Worm (Caenorhabditis elegans) whole organism, late embryonic: ENCODE data around the gene R07A4.4.

Source experiments
- C08G9.2 ChIP-seq: sonication (generic microtip); optimal IDR thresholded peaks from 2 replicates; lab custom pipeline; 2016; ENCODE audit warnings: mild to moderate bottlenecking, missing genetic modification characterization, moderate library complexity, missing compliant biosample characterization
- K09A11.1 ChIP-seq: sonication (generic microtip); optimal IDR thresholded peaks from 2 replicates; lab custom pipeline; 2017; ENCODE audit warnings: antibody characterized with exemption, mild to moderate bottlenecking, missing genetic modification characterization, missing compliant biosample characterization; ENCODE audit not compliant: insufficient read depth
- T23F11.4 ChIP-seq: fragments of 200-800 bp; sonication (Bioruptor generic); optimal IDR thresholded peaks from 2 replicates; lab custom pipeline; 2018; ENCODE audit warnings: mild to moderate bottlenecking, missing genetic modification characterization, missing compliant biosample characterization
- Y22D7AL.16 ChIP-seq: sonication (generic microtip); optimal IDR thresholded peaks from 2 replicates; lab custom pipeline; 2016; ENCODE audit warnings: missing genetic modification characterization, missing compliant biosample characterization
- ahr-1 ChIP-seq: sonication (generic microtip); optimal IDR thresholded peaks from 2 replicates; lab custom pipeline; 2016; ENCODE audit warnings: missing genetic modification characterization, missing compliant biosample characterization
- ceh-14 ChIP-seq: sonication (generic microtip); optimal IDR thresholded peaks from 2 replicates; lab custom pipeline; 2016; ENCODE audit warnings: missing genotype, missing genetic modification characterization, missing compliant biosample characterization
- ceh-18 ChIP-seq: sonication (generic microtip); optimal IDR thresholded peaks from 2 replicates; lab custom pipeline; 2016; ENCODE audit warnings: missing genetic modification characterization, missing compliant biosample characterization
- ceh-2 ChIP-seq: sonication (generic microtip); optimal IDR thresholded peaks from 2 replicates; lab custom pipeline; 2016; ENCODE audit warnings: missing genotype, missing genetic modification characterization, missing compliant biosample characterization
- ceh-30 ChIP-seq: fragments of 150-350 bp; optimal IDR thresholded peaks from 2 replicates; lab custom pipeline; 2014; ENCODE audit warnings: missing biosample characterization, missing genetic modification characterization
- ceh-31 ChIP-seq: sonication (generic microtip); optimal IDR thresholded peaks from 2 replicates; lab custom pipeline; 2016; ENCODE audit warnings: missing genetic modification characterization, missing compliant biosample characterization
- ceh-34 ChIP-seq: sonication (generic microtip); optimal IDR thresholded peaks from 2 replicates; lab custom pipeline; 2016; ENCODE audit warnings: mild to moderate bottlenecking, missing genetic modification characterization, missing compliant biosample characterization
- ceh-45 ChIP-seq: fragments of 200-800 bp; sonication (Bioruptor generic); IDR thresholded peaks from 2 replicates; pipeline ENCODE4 v1.3.6; 2022; ENCODE audit warnings: missing genetic modification reagents, missing genetic modification characterization, missing compliant biosample characterization
- ceh-9 ChIP-seq: sonication (generic microtip); optimal IDR thresholded peaks from 2 replicates; lab custom pipeline; 2016; ENCODE audit warnings: mild to moderate bottlenecking, missing genetic modification characterization, inconsistent platforms, missing compliant biosample characterization
- che-1 ChIP-seq: sonication (generic microtip); optimal IDR thresholded peaks from 2 replicates; lab custom pipeline; 2016; ENCODE audit warnings: mild to moderate bottlenecking, missing genetic modification characterization, missing compliant biosample characterization
- dmd-4 ChIP-seq: sonication (generic microtip); optimal IDR thresholded peaks from 2 replicates; lab custom pipeline; 2016; ENCODE audit warnings: borderline replicate concordance, missing genetic modification characterization, missing compliant biosample characterization
- dve-1 ChIP-seq: sonication (generic microtip); optimal IDR thresholded peaks from 2 replicates; lab custom pipeline; 2017; ENCODE audit warnings: antibody characterized with exemption, mild to moderate bottlenecking, missing genetic modification characterization, missing compliant biosample characterization
- elt-2 ChIP-seq: sonication (generic microtip); optimal IDR thresholded peaks from 2 replicates; lab custom pipeline; 2016; ENCODE audit warnings: missing genetic modification reagents, missing genetic modification characterization, missing compliant biosample characterization
- elt-4 ChIP-seq: sonication (generic microtip); optimal IDR thresholded peaks from 2 replicates; lab custom pipeline; 2016; ENCODE audit warnings: missing genetic modification characterization, missing compliant biosample characterization
- ets-4 ChIP-seq: sonication (generic microtip); optimal IDR thresholded peaks from 2 replicates; lab custom pipeline; 2016; ENCODE audit warnings: missing genetic modification characterization, missing compliant biosample characterization
- eyg-1 ChIP-seq: sonication (generic microtip); optimal IDR thresholded peaks from 2 replicates; lab custom pipeline; 2016; ENCODE audit warnings: missing genotype, missing genetic modification characterization, missing compliant biosample characterization
- fax-1 ChIP-seq: sonication (generic microtip); optimal IDR thresholded peaks from 2 replicates; lab custom pipeline; 2016; ENCODE audit warnings: missing genotype, missing genetic modification characterization, missing compliant biosample characterization
- fkh-10 ChIP-seq: fragments of 150-350 bp; optimal IDR thresholded peaks from 2 replicates; lab custom pipeline; 2014; ENCODE audit warnings: missing biosample characterization, missing genetic modification reagents, missing genetic modification characterization
- hlh-15 ChIP-seq: sonication (generic microtip); optimal IDR thresholded peaks from 2 replicates; lab custom pipeline; 2016; ENCODE audit warnings: missing genetic modification characterization, missing compliant biosample characterization
- hlh-30 ChIP-seq: sonication (generic microtip); optimal IDR thresholded peaks from 2 replicates; lab custom pipeline; 2017; ENCODE audit warnings: antibody characterized with exemption, missing genetic modification characterization, missing compliant biosample characterization; ENCODE audit not compliant: insufficient read depth
- hlh-8 ChIP-seq: sonication (generic microtip); optimal IDR thresholded peaks from 2 replicates; lab custom pipeline; 2016; ENCODE audit warnings: missing genotype, missing genetic modification characterization, missing compliant biosample characterization
- lim-6 ChIP-seq: sonication (generic microtip); optimal IDR thresholded peaks from 2 replicates; lab custom pipeline; 2016; ENCODE audit warnings: missing genetic modification characterization, missing compliant biosample characterization
- lin-11 ChIP-seq: fragments of 200-800 bp; sonication (Bioruptor generic); optimal IDR thresholded peaks from 2 replicates; lab custom pipeline; 2018; ENCODE audit warnings: mild to moderate bottlenecking, missing genetic modification characterization, missing compliant biosample characterization
- madf-2 ChIP-seq: sonication (generic microtip); optimal IDR thresholded peaks from 2 replicates; lab custom pipeline; 2017; ENCODE audit warnings: missing genetic modification characterization, missing compliant biosample characterization
- nfya-1 ChIP-seq: sonication (generic microtip); optimal IDR thresholded peaks from 2 replicates; lab custom pipeline; 2017; ENCODE audit warnings: missing genetic modification characterization, mild to moderate bottlenecking, missing compliant biosample characterization, antibody characterized with exemption, moderate library complexity
- nhr-11 ChIP-seq: fragments of 150-350 bp; optimal IDR thresholded peaks from 2 replicates; lab custom pipeline; 2014; ENCODE audit warnings: missing biosample characterization, missing genetic modification characterization
- nhr-232 ChIP-seq: sonication (generic microtip); optimal IDR thresholded peaks from 2 replicates; lab custom pipeline; 2016; ENCODE audit warnings: missing genetic modification characterization, missing compliant biosample characterization
- npax-4 ChIP-seq: sonication (generic microtip); optimal IDR thresholded peaks from 2 replicates; lab custom pipeline; 2016; ENCODE audit warnings: missing genetic modification characterization, missing compliant biosample characterization
- pag-3 ChIP-seq: sonication (generic microtip); optimal IDR thresholded peaks from 2 replicates; lab custom pipeline; 2016; ENCODE audit warnings: missing compliant biosample characterization, missing genetic modification characterization, borderline replicate concordance
- pat-9 ChIP-seq: fragments of 200-800 bp; sonication (Bioruptor generic); optimal IDR thresholded peaks from 2 replicates; lab custom pipeline; 2018; ENCODE audit warnings: mild to moderate bottlenecking, missing genetic modification characterization, moderate library complexity, missing compliant biosample characterization
- pax-1 ChIP-seq: fragments of 150-350 bp; optimal IDR thresholded peaks from 2 replicates; lab custom pipeline; 2014; ENCODE audit warnings: missing biosample characterization, missing genetic modification characterization
- pha-4 ChIP-seq: fragments of 150-350 bp; optimal IDR thresholded peaks from 2 replicates; lab custom pipeline; 2018; ENCODE audit warnings: missing biosample characterization, missing genetic modification reagents, missing genetic modification characterization
- pros-1 ChIP-seq: fragments of 150-350 bp; optimal IDR thresholded peaks from 2 replicates; lab custom pipeline; 2014; ENCODE audit warnings: missing biosample characterization, missing genetic modification reagents, missing genetic modification characterization
- ref-2 ChIP-seq: sonication (generic microtip); optimal IDR thresholded peaks from 2 replicates; lab custom pipeline; 2016; ENCODE audit warnings: missing genetic modification characterization, missing compliant biosample characterization
- rnt-1 ChIP-seq: sonication (generic microtip); optimal IDR thresholded peaks from 2 replicates; lab custom pipeline; 2016; ENCODE audit warnings: missing genetic modification characterization, missing compliant biosample characterization
- sox-4 ChIP-seq: sonication (generic microtip); optimal IDR thresholded peaks from 2 replicates; lab custom pipeline; 2017; ENCODE audit warnings: mild to moderate bottlenecking, missing genetic modification characterization, inconsistent platforms, missing compliant biosample characterization
- tbx-2 ChIP-seq: sonication (generic microtip); optimal IDR thresholded peaks from 2 replicates; lab custom pipeline; 2016; ENCODE audit warnings: missing genetic modification characterization, missing compliant biosample characterization
- ttx-3 ChIP-seq: sonication (generic microtip); optimal IDR thresholded peaks from 2 replicates; lab custom pipeline; 2016; ENCODE audit warnings: missing genetic modification reagents, missing genetic modification characterization, missing compliant biosample characterization
- unc-3 ChIP-seq, 2 experiments: fragments of 200-800 bp in 1 of 2; sonication (Bioruptor generic) in 1 of 2; sonication (generic microtip) in 1 of 2; conservative IDR thresholded peaks in 1 of 2; optimal IDR thresholded peaks in 1 of 2; 2 replicates each; pipeline versions ENCODE4 v1.3.6 to Lab custom; 2016 to 2022; ENCODE audit warnings: missing compliant biosample characterization in 2 of 2, missing genetic modification characterization in 2 of 2, missing genetic modification reagents in 1 of 2
- unc-42 ChIP-seq: sonication (generic microtip); optimal IDR thresholded peaks from 2 replicates; lab custom pipeline; 2016; ENCODE audit warnings: missing genotype, missing genetic modification characterization, missing compliant biosample characterization
- unc-55 ChIP-seq: sonication (generic microtip); optimal IDR thresholded peaks from 2 replicates; lab custom pipeline; 2017; ENCODE audit warnings: missing biosample characterization, missing genetic modification reagents, missing genetic modification characterization
- unc-86 ChIP-seq: sonication (generic microtip); optimal IDR thresholded peaks from 2 replicates; lab custom pipeline; 2016; ENCODE audit warnings: missing genetic modification characterization, missing compliant biosample characterization
- zip-5 ChIP-seq: sonication (generic microtip); optimal IDR thresholded peaks from 2 replicates; lab custom pipeline; 2016; ENCODE audit warnings: missing genetic modification characterization, missing compliant biosample characterization
- ztf-16 ChIP-seq: sonication (generic microtip); optimal IDR thresholded peaks from 2 replicates; lab custom pipeline; 2017; ENCODE audit warnings: missing genetic modification characterization, missing compliant biosample characterization

Gene R07A4.4

ce11 chrX:10766966-10767644, 9.6 kb upstream of the R07A4.4 start:
- TF ChIP-seq nhr-11 (tag; lab: Kevin White, UChicago) (no peak), dmd-4 (tag; lab: Kevin White, UChicago) (no peak), ref-2 (tag; lab: Kevin White, UChicago) (no peak), hlh-15 (no peak), unc-42 (tag; lab: Kevin White, UChicago) (no peak), ceh-45 (GFP tag; lab: Robert Waterston, UW) (no peak), ceh-34 (tag; lab: Kevin White, UChicago) (no peak), eyg-1 (tag; lab: Kevin White, UChicago) (no peak)

ce11 chrX:10766123-10766622, 8.7 kb upstream of the R07A4.4 start:
- no peak for TF ChIP-seq sox-4 (tag; lab: Kevin White, UChicago)
- peak; percentile 92 for TF ChIP-seq ref-2 (tag; lab: Kevin White, UChicago)
- peak; percentile 82 for TF ChIP-seq ceh-2 (tag; lab: Kevin White, UChicago)
- peak; percentile 58 for TF ChIP-seq ets-4 (tag; lab: Kevin White, UChicago)
- peak; percentile 79 for TF ChIP-seq C08G9.2 (tag; lab: Kevin White, UChicago)
- TF ChIP-seq ttx-3, result no peak
- TF ChIP-seq elt-2 (tag; lab: Kevin White, UChicago), result peak; percentile 54
- TF ChIP-seq unc-42 (tag; lab: Kevin White, UChicago), result peak; percentile 100
- TF ChIP-seq fax-1, result peak; percentile 55
- TF ChIP-seq T23F11.4 (GFP tag; lab: Kevin White, UChicago), result no peak
- TF ChIP-seq ztf-16 (tag; lab: Kevin White, UChicago), result peak; percentile 14
- peak; percentile 96 for TF ChIP-seq ceh-18
- peak; percentile 51 for TF ChIP-seq K09A11.1 (tag; lab: Kevin White, UChicago)
- TF ChIP-seq rnt-1 (tag; lab: Kevin White, UChicago), result peak; percentile 92
- no peak for TF ChIP-seq pag-3 (tag; lab: Kevin White, UChicago)
- no peak for TF ChIP-seq nhr-232
- peak; percentile 98 for TF ChIP-seq ceh-31 (tag; lab: Kevin White, UChicago)
- peak; percentile 92 for TF ChIP-seq hlh-30
- peak; percentile 51 for TF ChIP-seq pat-9
- peak; percentile 79 for TF ChIP-seq hlh-8 (tag; lab: Kevin White, UChicago)
- peak; percentile 94 for TF ChIP-seq tbx-2 (tag; lab: Kevin White, UChicago)
- no peak for TF ChIP-seq nhr-11 (tag; lab: Kevin White, UChicago)
- TF ChIP-seq elt-4, result no peak
- TF ChIP-seq ceh-9 (tag; lab: Kevin White, UChicago), result no peak
- TF ChIP-seq ahr-1 (tag; lab: Kevin White, UChicago), result no peak
- peak; percentile 99 for TF ChIP-seq pros-1
- no peak for TF ChIP-seq pha-4 (tag; lab: Kevin White, UChicago)
- TF ChIP-seq ceh-30, result no peak
- TF ChIP-seq che-1, result no peak
- no peak for TF ChIP-seq unc-3 (GFP tag; conservative IDR thresholded peaks at IDR 0.05; lab: Robert Waterston, UW)
- TF ChIP-seq unc-3 (tag; optimal IDR thresholded peaks at IDR 0.05; lab: Kevin White, UChicago), result peak; percentile 57
- peak; percentile 96 for TF ChIP-seq nfya-1 (tag; lab: Kevin White, UChicago)
- TF ChIP-seq dmd-4 (tag; lab: Kevin White, UChicago), result peak; percentile 66
- TF ChIP-seq madf-2 (tag; lab: Kevin White, UChicago), result peak; percentile 15
- TF ChIP-seq unc-86 (tag; lab: Kevin White, UChicago), result peak; percentile 25
- 0 out of 2 replicates have a peak, but pooled peaks have one; percentile 6 for TF ChIP-seq ceh-45 (GFP tag; lab: Robert Waterston, UW)
- TF ChIP-seq npax-4 (tag; lab: Kevin White, UChicago), result no peak
- TF ChIP-seq zip-5 (tag; lab: Kevin White, UChicago), result no peak
- peak; percentile 81 for TF ChIP-seq ceh-14 (tag; lab: Kevin White, UChicago)
- TF ChIP-seq dve-1 (tag; lab: Kevin White, UChicago), result peak; percentile 77
- TF ChIP-seq lim-6, result peak; percentile 38
- TF ChIP-seq pax-1 (tag; lab: Kevin White, UChicago), result peak; percentile 71
- TF ChIP-seq unc-55, result peak; percentile 100
- no peak for TF ChIP-seq fkh-10 (GFP tag; lab: Kevin White, UChicago)
- TF ChIP-seq lin-11 (tag; lab: Kevin White, UChicago), result no peak
- TF ChIP-seq Y22D7AL.16 (tag; lab: Kevin White, UChicago), result no peak
- TF ChIP-seq hlh-15, result no peak
